Fruit fly (Drosophila melanogaster) whole organism, embryonic: ENCODE data around the gene Cngl.

ENCODE experiments used
- CG10321 ChIP-seq: fragments of 200-800 bp; sonication (Bioruptor generic); IDR thresholded peaks from 2 replicates; pipeline ENCODE4 v1.3.6; 2022; ENCODE audit warnings: missing biosample characterization, missing genetic modification characterization
- CG10959 ChIP-seq: fragments of 200-800 bp; sonication (Bioruptor generic); IDR thresholded peaks from 2 replicates; pipeline ENCODE4 v1.3.6; 2022; ENCODE audit warnings: missing biosample characterization, missing genetic modification characterization
- CG11085 ChIP-seq: fragments of 200-800 bp; sonication (Bioruptor generic); IDR thresholded peaks from 2 replicates; pipeline ENCODE4 v1.3.6; 2022; ENCODE audit warnings: missing biosample characterization, missing genetic modification characterization
- CG13775 ChIP-seq: fragments of 200-800 bp; sonication (Bioruptor generic); optimal IDR thresholded peaks from 3 replicates; lab custom pipeline; 2017; ENCODE audit warnings: missing biosample characterization, mild to moderate bottlenecking, missing genetic modification characterization
- CG14014 ChIP-seq: fragments of 200-800 bp; sonication (Bioruptor generic); IDR thresholded peaks from 2 replicates; pipeline ENCODE4 v1.3.6; 2022; ENCODE audit warnings: missing biosample characterization, missing genetic modification characterization
- CG14050 ChIP-seq: fragments of 200-800 bp; sonication (Bioruptor generic); IDR thresholded peaks from 3 replicates; pipeline ENCODE4 v1.3.6; 2022; ENCODE audit warnings: missing biosample characterization, missing genetic modification characterization
- CG15073 ChIP-seq: fragments of 200-800 bp; sonication (Bioruptor generic); optimal IDR thresholded peaks from 2 replicates; lab custom pipeline; 2016; ENCODE audit warnings: missing biosample characterization, missing genetic modification characterization
- CG15696 ChIP-seq: fragments of 200-800 bp; sonication (Bioruptor generic); optimal IDR thresholded peaks from 2 replicates; lab custom pipeline; 2019; ENCODE audit warnings: missing biosample characterization, mild to moderate bottlenecking, missing genetic modification characterization, moderate library complexity
- CG18476 ChIP-seq: fragments of 200-800 bp; sonication (Bioruptor generic); optimal IDR thresholded peaks from 2 replicates; lab custom pipeline; 2016; ENCODE audit warnings: missing biosample characterization, mild to moderate bottlenecking, missing genetic modification characterization
- CG18619 ChIP-seq: fragments of 200-800 bp; sonication (Bioruptor generic); optimal IDR thresholded peaks from 3 replicates; lab custom pipeline; 2017; ENCODE audit warnings: missing biosample characterization, mild to moderate bottlenecking, missing genetic modification characterization
- CG2712 ChIP-seq: fragments of 200-800 bp; optimal IDR thresholded peaks from 3 replicates; lab custom pipeline; 2019; ENCODE audit warnings: missing biosample characterization, mild to moderate bottlenecking, missing genetic modification characterization, moderate library complexity
- CG32767 ChIP-seq: fragments of 200-800 bp; sonication (Bioruptor generic); IDR thresholded peaks from 2 replicates; pipeline ENCODE4 v1.3.6; 2022; ENCODE audit warnings: missing biosample characterization, missing genetic modification characterization
- CG3407 ChIP-seq: fragments of 200-800 bp; sonication (Bioruptor generic); optimal IDR thresholded peaks from 2 replicates; lab custom pipeline; 2018; ENCODE audit warnings: missing biosample characterization, mild to moderate bottlenecking, missing genetic modification characterization
- CG3838 ChIP-seq: fragments of 200-800 bp; sonication (Bioruptor generic); optimal IDR thresholded peaks from 3 replicates; lab custom pipeline; 2016; ENCODE audit warnings: missing biosample characterization, missing genetic modification characterization
- CG6254 ChIP-seq: fragments of 200-800 bp; sonication (Bioruptor generic); optimal IDR thresholded peaks from 3 replicates; lab custom pipeline; 2017; ENCODE audit warnings: mild to moderate bottlenecking, missing biosample characterization, missing genetic modification reagents, missing genetic modification characterization
- CG7556 ChIP-seq: fragments of 200-800 bp; sonication (Bioruptor generic); optimal IDR thresholded peaks from 2 replicates; lab custom pipeline; 2017; ENCODE audit warnings: missing biosample characterization, mild to moderate bottlenecking, missing genetic modification characterization
- CG7786 ChIP-seq: fragments of 200-800 bp; sonication (Bioruptor generic); optimal IDR thresholded peaks from 2 replicates; lab custom pipeline; 2016; ENCODE audit warnings: missing biosample characterization, missing genetic modification characterization
- CG8089 ChIP-seq: fragments of 200-800 bp; sonication (Bioruptor generic); optimal IDR thresholded peaks from 3 replicates; lab custom pipeline; 2016; ENCODE audit warnings: missing biosample characterization, missing genetic modification characterization
- Chrac-16 ChIP-seq: fragments of 200-800 bp; sonication (Bioruptor generic); optimal IDR thresholded peaks from 3 replicates; lab custom pipeline; 2016; ENCODE audit warnings: missing biosample characterization, missing genetic modification characterization
- D19A ChIP-seq: fragments of 200-800 bp; optimal IDR thresholded peaks from 3 replicates; lab custom pipeline; 2019; ENCODE audit warnings: missing biosample characterization, mild to moderate bottlenecking, missing genetic modification characterization, moderate library complexity
- Dbx ChIP-seq: fragments of 200-800 bp; sonication (Bioruptor generic); IDR thresholded peaks from 3 replicates; pipeline ENCODE4 v1.3.6; 2022; ENCODE audit warnings: missing biosample characterization, missing genetic modification characterization
- Deaf1 ChIP-seq: fragments of 200-800 bp; optimal IDR thresholded peaks from 3 replicates; lab custom pipeline; 2019; ENCODE audit warnings: missing biosample characterization, mild to moderate bottlenecking, missing genetic modification characterization, moderate library complexity
- Dek ChIP-seq: fragments of 200-800 bp; sonication (Bioruptor generic); optimal IDR thresholded peaks from 3 replicates; lab custom pipeline; 2019; ENCODE audit warnings: missing biosample characterization, mild to moderate bottlenecking, missing genetic modification characterization, moderate library complexity
- Dp ChIP-seq: fragments of 200-800 bp; sonication (Bioruptor generic); optimal IDR thresholded peaks from 2 replicates; lab custom pipeline; 2018; ENCODE audit warnings: missing biosample characterization, mild to moderate bottlenecking, missing genetic modification characterization, moderate library complexity
- ERR ChIP-seq: fragments of 200-800 bp; sonication (Bioruptor generic); optimal IDR thresholded peaks from 2 replicates; lab custom pipeline; 2016; ENCODE audit warnings: missing biosample characterization, missing genetic modification characterization
- H2.0 ChIP-seq: fragments of 200-800 bp; sonication (Bioruptor generic); IDR thresholded peaks from 2 replicates; pipeline ENCODE4 v1.3.6; 2022; ENCODE audit warnings: missing biosample characterization, missing genetic modification characterization
- HHEX ChIP-seq: fragments of 200-800 bp; sonication (Bioruptor generic); optimal IDR thresholded peaks from 3 replicates; lab custom pipeline; 2017; ENCODE audit warnings: missing biosample characterization, mild to moderate bottlenecking, missing genetic modification characterization, missing genetic modification reagents
- Lhr ChIP-seq: fragments of 200-800 bp; sonication (Bioruptor generic); optimal IDR thresholded peaks from 3 replicates; lab custom pipeline; 2017; ENCODE audit warnings: mild to moderate bottlenecking, missing biosample characterization, missing genetic modification reagents, missing genetic modification characterization
- MTF-1 ChIP-seq: fragments of 200-800 bp; sonication (Bioruptor generic); optimal IDR thresholded peaks from 2 replicates; lab custom pipeline; 2018; ENCODE audit warnings: missing biosample characterization, mild to moderate bottlenecking, missing genetic modification characterization, borderline replicate concordance
- Med ChIP-seq: fragments of 200-800 bp; sonication (Bioruptor generic); peaks from one replicate; lab custom pipeline; 2016; ENCODE audit warnings: missing biosample characterization, missing genetic modification characterization, mild to moderate bottlenecking, inconsistent platforms, moderate library complexity
- Nf-YB ChIP-seq: fragments of 200-800 bp; sonication (Bioruptor generic); optimal IDR thresholded peaks from 3 replicates; lab custom pipeline; 2019; ENCODE audit warnings: missing biosample characterization, mild to moderate bottlenecking, missing genetic modification characterization, moderate library complexity
- Scr ChIP-seq: fragments of 200-800 bp; sonication (Bioruptor generic); IDR thresholded peaks from 2 replicates; pipeline ENCODE4 v1.3.6; 2022; ENCODE audit warnings: missing biosample characterization, missing genetic modification characterization; ENCODE audit not compliant: partially characterized antibody
- Tbp ChIP-seq: fragments of >200 bp; optimal IDR thresholded peaks from 2 replicates; lab custom pipeline; 2018; ENCODE audit warnings: missing biosample characterization, missing genetic modification characterization
- al ChIP-seq: fragments of 200-800 bp; sonication (Bioruptor generic); IDR thresholded peaks from 2 replicates; pipeline ENCODE4 v1.3.6; 2022; ENCODE audit warnings: missing biosample characterization, missing genetic modification characterization
- ash1 ChIP-seq: fragments of 200-800 bp; sonication (Bioruptor generic); optimal IDR thresholded peaks from 2 replicates; lab custom pipeline; 2018; ENCODE audit warnings: missing biosample characterization, mild to moderate bottlenecking, missing genetic modification characterization
- corto ChIP-seq: fragments of 200-800 bp; sonication (Bioruptor generic); optimal IDR thresholded peaks from 2 replicates; lab custom pipeline; 2016; ENCODE audit warnings: missing biosample characterization, mild to moderate bottlenecking, missing genetic modification characterization, moderate library complexity
- dm ChIP-seq: fragments of 200-800 bp; sonication (Bioruptor generic); optimal IDR thresholded peaks from 3 replicates; lab custom pipeline; 2016; ENCODE audit warnings: missing biosample characterization, missing genetic modification characterization
- dpn ChIP-seq, 2 experiments: fragments of 200-800 bp; sonication (Bioruptor generic); optimal IDR thresholded peaks; 3 replicates each; lab custom pipeline; 2016; ENCODE audit warnings: missing biosample characterization in 2 of 2, missing genetic modification characterization in 2 of 2
- ems ChIP-seq: fragments of 200-800 bp; sonication (Bioruptor generic); optimal IDR thresholded peaks from 3 replicates; lab custom pipeline; 2016; ENCODE audit warnings: missing biosample characterization, missing genetic modification characterization
- gro ChIP-seq: fragments of 200-800 bp; sonication (Bioruptor generic); optimal IDR thresholded peaks from 2 replicates; lab custom pipeline; 2016; ENCODE audit warnings: missing biosample characterization, missing genetic modification characterization
- ken ChIP-seq: fragments of 200-800 bp; sonication (Bioruptor generic); IDR thresholded peaks from 3 replicates; pipeline ENCODE4 v1.3.6; 2022; ENCODE audit warnings: missing biosample characterization, missing genetic modification characterization
- lbe ChIP-seq: fragments of 200-800 bp; sonication (Bioruptor generic); optimal IDR thresholded peaks from 2 replicates; lab custom pipeline; 2016; ENCODE audit warnings: missing biosample characterization, mild to moderate bottlenecking, missing genetic modification characterization
- lilli ChIP-seq: fragments of 200-800 bp; sonication (Bioruptor generic); optimal IDR thresholded peaks from 3 replicates; lab custom pipeline; 2016; ENCODE audit warnings: missing biosample characterization, missing genetic modification characterization
- nerfin-1 ChIP-seq: fragments of 200-800 bp; sonication (Bioruptor generic); optimal IDR thresholded peaks from 3 replicates; lab custom pipeline; 2019; ENCODE audit warnings: missing biosample characterization, mild to moderate bottlenecking, missing genetic modification characterization, moderate library complexity
- p53 ChIP-seq: fragments of 200-800 bp; sonication (Bioruptor generic); optimal IDR thresholded peaks from 2 replicates; lab custom pipeline; 2016; ENCODE audit warnings: missing biosample characterization, missing genetic modification characterization
- pfk ChIP-seq: fragments of 200-800 bp; sonication (Bioruptor generic); optimal IDR thresholded peaks from 2 replicates; lab custom pipeline; 2018; ENCODE audit warnings: missing biosample characterization, mild to moderate bottlenecking, missing genetic modification characterization, moderate library complexity
- pros ChIP-seq: fragments of 200-800 bp; sonication (Bioruptor generic); optimal IDR thresholded peaks from 3 replicates; lab custom pipeline; 2019; ENCODE audit warnings: missing biosample characterization, mild to moderate bottlenecking, missing genetic modification characterization, moderate library complexity
- row ChIP-seq: fragments of 200-800 bp; sonication (Bioruptor generic); IDR thresholded peaks from 3 replicates; pipeline ENCODE4 v1.3.6; 2022; ENCODE audit warnings: missing biosample characterization, missing genetic modification characterization
- tna ChIP-seq: fragments of 200-800 bp; sonication (Bioruptor generic); IDR thresholded peaks from 2 replicates; pipeline ENCODE4 v1.3.6; 2022; ENCODE audit warnings: missing biosample characterization, missing genetic modification characterization; ENCODE audit not compliant: partially characterized antibody
- ttk ChIP-seq: fragments of 200-800 bp; sonication (Bioruptor generic); IDR thresholded peaks from 2 replicates; pipeline ENCODE4 v2.1.2; 2022; ENCODE audit warnings: missing biosample characterization, missing genetic modification characterization
- vfl ChIP-seq: fragments of 200-800 bp; sonication (Bioruptor generic); optimal IDR thresholded peaks from 2 replicates; lab custom pipeline; 2016; ENCODE audit warnings: missing biosample characterization, missing genetic modification characterization
- vnd ChIP-seq: fragments of 200-800 bp; sonication (Bioruptor generic); IDR thresholded peaks from 3 replicates; pipeline ENCODE4 v1.3.6; 2022; ENCODE audit warnings: missing biosample characterization, missing genetic modification characterization; ENCODE audit not compliant: partially characterized antibody

The Cngl gene

dm6 chrX:15482236-15482660 lies 41.2 kb upstream of the Cngl start, which contains the start of gene CG6340 (continued):
- TF ChIP-seq CG2712 (tag; lab: Kevin White, UChicago) (peak; percentile 10), CG32767 (GFP tag; lab: Robert Waterston, UW) (no peak), p53 (GFP tag; lab: Kevin White, UChicago) (no peak), CG14050 (GFP tag; lab: Robert Waterston, UW) (no peak), pros (no peak), CG7786 (no peak), CG15073 (no peak), CG11085 (GFP tag; lab: Robert Waterston, UW) (no peak), Chrac-16 (GFP tag; lab: Kevin White, UChicago) (no peak), CG18476 (no peak), ems (GFP tag; lab: Kevin White, UChicago) (no peak), CG3407 (GFP tag; lab: Kevin White, UChicago) (no peak), CG13775 (no peak), nerfin-1 (tag; lab: Kevin White, UChicago) (peak; percentile 24), Scr (GFP tag; lab: Robert Waterston, UW) (peak; percentile 75), Med (peak; percentile 50), CG18619 (no peak), Dek (tag; lab: Kevin White, UChicago) (no peak), Lhr (peak; percentile 22), corto (GFP tag; lab: Kevin White, UChicago) (no peak), row (GFP tag; lab: Robert Waterston, UW) (0 out of 3 replicates have a peak, but pooled peaks have one; percentile 13), vnd (GFP tag; lab: Robert Waterston, UW) (peak; percentile 65), D19A (tag; lab: Kevin White, UChicago) (no peak), ken (no peak), ttk (GFP tag; lab: Robert Waterston, UW) (no peak), CG15696 (tag; lab: Kevin White, UChicago) (no peak), HHEX (GFP tag; lab: Kevin White, UChicago) (no peak), tna (GFP tag; lab: Robert Waterston, UW) (peak; percentile 46; the same call in 1 of the 2 replicates), MTF-1 (GFP tag; lab: Kevin White, UChicago) (no peak), lbe (GFP tag; lab: Kevin White, UChicago) (no peak), CG14014 (GFP tag; lab: Robert Waterston, UW) (no peak), CG7556 (GFP tag; lab: Kevin White, UChicago) (no peak), CG10321 (no peak), CG10959 (GFP tag; lab: Robert Waterston, UW) (no peak), Dbx (GFP tag; lab: Robert Waterston, UW) (no peak), gro (GFP tag; lab: Kevin White, UChicago) (peak; percentile 8), CG8089 (no peak), CG6254 (no peak), Nf-YB (GFP tag; lab: Kevin White, UChicago) (no peak), Tbp (no peak), Dp (GFP tag; lab: Kevin White, UChicago) (peak; percentile 72), ERR (GFP tag; lab: Kevin White, UChicago) (no peak), dm (GFP tag; lab: Kevin White, UChicago) (peak; percentile 7), al (GFP tag; lab: Robert Waterston, UW) (no peak), pfk (no peak), dpn (GFP tag; optimal IDR thresholded peaks at IDR 0.05; lab: Kevin White, UChicago) (no peak), vfl (GFP tag; lab: Kevin White, UChicago) (no peak), lilli (GFP tag; lab: Kevin White, UChicago) (no peak), CG3838 (GFP tag; lab: Kevin White, UChicago) (no peak), ash1 (no peak), H2.0 (GFP tag; lab: Robert Waterston, UW) (no peak), Deaf1 (tag; lab: Kevin White, UChicago) (no peak)
